Worm (Caenorhabditis elegans) whole organism, L4 larva: ENCODE data around the gene F56D2.8.

Experiments
- D1046.2 ChIP-seq: fragments of 200-800 bp; sonication (Bioruptor generic); IDR thresholded peaks from 2 replicates; pipeline ENCODE4 v1.3.6; 2022; ENCODE audit warnings: missing genetic modification characterization, missing compliant biosample characterization
- F10B5.3 ChIP-seq: sonication (generic microtip); optimal IDR thresholded peaks from 2 replicates; lab custom pipeline; 2016; ENCODE audit warnings: mild to moderate bottlenecking, missing genetic modification characterization, missing compliant biosample characterization
- F44E2.7 ChIP-seq: fragments of 200-800 bp; sonication (Bioruptor generic); IDR thresholded peaks from 2 replicates; pipeline ENCODE4 v2.1.2; 2022; ENCODE audit warnings: missing genetic modification characterization, missing compliant biosample characterization
- T26A8.4 ChIP-seq: fragments of 200-800 bp; sonication (Bioruptor generic); IDR thresholded peaks from 2 replicates; pipeline ENCODE4 v1.3.6; 2022; ENCODE audit warnings: missing genetic modification characterization, missing compliant biosample characterization
- Y48G9A.11 ChIP-seq: fragments of 200-800 bp; sonication (Bioruptor generic); IDR thresholded peaks from 2 replicates; pipeline ENCODE4 v1.3.6; 2022; ENCODE audit warnings: missing genetic modification reagents, missing genetic modification characterization, missing compliant biosample characterization
- Y5F2A.4 ChIP-seq: fragments of 200-800 bp; sonication (Bioruptor generic); optimal IDR thresholded peaks from 2 replicates; lab custom pipeline; 2018; ENCODE audit warnings: mild to moderate bottlenecking, missing genetic modification characterization, missing compliant biosample characterization
- Y75B8A.6 ChIP-seq: fragments of 200-800 bp; sonication (Bioruptor generic); IDR thresholded peaks from 2 replicates; pipeline ENCODE4 v1.3.6; 2022; ENCODE audit warnings: missing genetic modification reagents, missing genetic modification characterization, missing compliant biosample characterization
- ZK337.2 ChIP-seq: fragments of 200-800 bp; sonication (Bioruptor generic); IDR thresholded peaks from 2 replicates; pipeline ENCODE4 v1.3.6; 2022; ENCODE audit warnings: missing genetic modification reagents, missing genetic modification characterization, missing compliant biosample characterization
- ZK546.5 ChIP-seq, 2 experiments: sonication (generic microtip); optimal IDR thresholded peaks; 2 replicates each; lab custom pipeline; 2017; ENCODE audit warnings: missing biosample characterization in 2 of 2, missing genetic modification characterization in 2 of 2
- aha-1 ChIP-seq: fragments of 150-350 bp; peaks from one replicate; lab custom pipeline; 2014; ENCODE audit warnings: missing biosample characterization, missing genetic modification characterization
- ama-1 ChIP-seq: fragments of 150-350 bp; optimal IDR thresholded peaks from 2 replicates; lab custom pipeline; 2014; ENCODE audit warnings: inconsistent platforms, mixed read lengths
- ceh-28 ChIP-seq: fragments of 150-350 bp; optimal IDR thresholded peaks from 2 replicates; lab custom pipeline; 2014; ENCODE audit warnings: missing biosample characterization, missing genetic modification reagents, missing genetic modification characterization
- ceh-44 ChIP-seq: fragments of 200-800 bp; sonication (Bioruptor generic); IDR thresholded peaks from 2 replicates; pipeline ENCODE4 v1.3.6; 2022; ENCODE audit warnings: missing genetic modification reagents, missing genetic modification characterization, missing compliant biosample characterization
- ces-1 ChIP-seq: fragments of 150-350 bp; sonication (generic microtip); optimal IDR thresholded peaks from 4 replicates; lab custom pipeline; 2014; ENCODE audit warnings: missing biosample characterization, missing genetic modification reagents, missing genetic modification characterization
- cey-2 ChIP-seq: sonication (generic microtip); optimal IDR thresholded peaks from 3 replicates; lab custom pipeline; 2017; ENCODE audit warnings: missing genetic modification characterization, mild to moderate bottlenecking, missing compliant biosample characterization, antibody characterized with exemption, borderline replicate concordance; ENCODE audit not compliant: insufficient read depth
- daf-8 ChIP-seq: fragments of 200-800 bp; sonication (Bioruptor generic); IDR thresholded peaks from 2 replicates; pipeline ENCODE4 v1.3.6; 2022; ENCODE audit warnings: missing genetic modification characterization, missing compliant biosample characterization
- dmd-8 ChIP-seq: fragments of 200-800 bp; sonication (Bioruptor generic); IDR thresholded peaks from 2 replicates; pipeline ENCODE4 v1.3.6; 2022; ENCODE audit warnings: missing genetic modification characterization, missing compliant biosample characterization
- dpl-1 ChIP-seq: fragments of 150-350 bp; optimal IDR thresholded peaks from 2 replicates; lab custom pipeline; 2014; ENCODE audit warnings: missing biosample characterization, missing genetic modification reagents, missing genetic modification characterization
- dve-1 ChIP-seq: sonication (generic microtip); optimal IDR thresholded peaks from 2 replicates; lab custom pipeline; 2017; ENCODE audit warnings: antibody characterized with exemption, mild to moderate bottlenecking, missing genetic modification characterization, missing compliant biosample characterization; ENCODE audit not compliant: insufficient read depth
- fkh-10 ChIP-seq: fragments of 150-350 bp; optimal IDR thresholded peaks from 2 replicates; lab custom pipeline; 2014; ENCODE audit warnings: missing biosample characterization, missing genetic modification reagents, missing genetic modification characterization
- hlh-30 ChIP-seq: sonication (generic microtip); optimal IDR thresholded peaks from 2 replicates; lab custom pipeline; 2017; ENCODE audit warnings: antibody characterized with exemption, mild to moderate bottlenecking, missing genetic modification characterization, missing compliant biosample characterization; ENCODE audit not compliant: insufficient read depth
- jun-1 ChIP-seq: fragments of 150-350 bp; optimal IDR thresholded peaks from 2 replicates; lab custom pipeline; 2014; ENCODE audit warnings: missing biosample characterization, missing genetic modification reagents, missing genetic modification characterization
- lin-1 ChIP-seq: fragments of 200-800 bp; sonication (Bioruptor generic); IDR thresholded peaks from 2 replicates; pipeline ENCODE4 v1.3.6; 2022; ENCODE audit warnings: missing genetic modification reagents, missing genetic modification characterization, missing compliant biosample characterization
- lin-13 ChIP-seq: fragments of 150-350 bp; optimal IDR thresholded peaks from 2 replicates; lab custom pipeline; 2014; ENCODE audit warnings: missing biosample characterization, missing genetic modification reagents, missing genetic modification characterization
- lin-38 ChIP-seq: fragments of 200-800 bp; sonication (Bioruptor generic); IDR thresholded peaks from 2 replicates; pipeline ENCODE4 v1.3.6; 2022; ENCODE audit warnings: missing genetic modification reagents, missing genetic modification characterization, missing compliant biosample characterization
- lir-3 ChIP-seq: sonication (generic microtip); optimal IDR thresholded peaks from 2 replicates; lab custom pipeline; 2016; ENCODE audit warnings: mild to moderate bottlenecking, missing genetic modification characterization, missing compliant biosample characterization
- lsy-2 ChIP-seq, 2 experiments: fragments of 150-350 bp in 1 of 2; sonication (generic microtip) in 1 of 2; optimal IDR thresholded peaks; 2 replicates each; lab custom pipeline; 2014 to 2017; ENCODE audit warnings: missing biosample characterization in 2 of 2, missing genetic modification characterization in 2 of 2
- mdt-29 ChIP-seq: fragments of 200-800 bp; sonication (Bioruptor generic); IDR thresholded peaks from 2 replicates; pipeline ENCODE4 v1.3.6; 2022; ENCODE audit warnings: missing genetic modification reagents, missing genetic modification characterization, missing compliant biosample characterization
- mep-1 ChIP-seq: fragments of 150-350 bp; sonication (generic microtip); optimal IDR thresholded peaks from 3 replicates; lab custom pipeline; 2014; ENCODE audit warnings: missing biosample characterization, missing genetic modification characterization
- mes-2 ChIP-seq: sonication (generic microtip); optimal IDR thresholded peaks from 2 replicates; lab custom pipeline; 2016; ENCODE audit warnings: missing genotype, mild to moderate bottlenecking, missing genetic modification characterization, missing compliant biosample characterization; ENCODE audit not compliant: poor library complexity, severe bottlenecking
- mxl-3 ChIP-seq: fragments of 200-800 bp; sonication (Bioruptor generic); optimal IDR thresholded peaks from 2 replicates; lab custom pipeline; 2018; ENCODE audit warnings: mild to moderate bottlenecking, missing genetic modification characterization, missing compliant biosample characterization
- nhr-10 ChIP-seq: fragments of 150-350 bp; optimal IDR thresholded peaks from 2 replicates; lab custom pipeline; 2014; ENCODE audit warnings: missing biosample characterization, missing genetic modification characterization
- nhr-11 ChIP-seq: fragments of 150-350 bp; optimal IDR thresholded peaks from 2 replicates; lab custom pipeline; 2014; ENCODE audit warnings: missing biosample characterization, missing genetic modification characterization
- nhr-111 ChIP-seq: fragments of 200-800 bp; sonication (Bioruptor generic); optimal IDR thresholded peaks from 2 replicates; lab custom pipeline; 2018; ENCODE audit warnings: mild to moderate bottlenecking, missing genetic modification characterization, missing compliant biosample characterization
- nhr-237 ChIP-seq: sonication (generic microtip); optimal IDR thresholded peaks from 2 replicates; lab custom pipeline; 2017; ENCODE audit warnings: missing biosample characterization, missing genetic modification characterization
- nhr-28 ChIP-seq: fragments of 150-350 bp; optimal IDR thresholded peaks from 2 replicates; lab custom pipeline; 2014; ENCODE audit warnings: missing biosample characterization, missing genetic modification characterization
- nhr-41 ChIP-seq: fragments of 200-800 bp; sonication (Bioruptor generic); IDR thresholded peaks from 2 replicates; pipeline ENCODE4 v1.3.6; 2022; ENCODE audit warnings: missing genetic modification reagents, missing genetic modification characterization, missing compliant biosample characterization
- nhr-42 ChIP-seq: fragments of 200-800 bp; sonication (Bioruptor generic); IDR thresholded peaks from 2 replicates; pipeline ENCODE4 v1.3.6; 2022; ENCODE audit warnings: missing genetic modification characterization, missing compliant biosample characterization
- php-3 ChIP-seq: fragments of 200-800 bp; sonication (Bioruptor generic); IDR thresholded peaks from 2 replicates; pipeline ENCODE4 v1.3.6; 2022; ENCODE audit warnings: missing genetic modification reagents, missing genetic modification characterization, missing compliant biosample characterization
- rbr-2 ChIP-seq: sonication (generic microtip); optimal IDR thresholded peaks from 2 replicates; lab custom pipeline; 2016; ENCODE audit warnings: missing genotype, missing genetic modification characterization, missing compliant biosample characterization
- saeg-2 ChIP-seq: fragments of 200-800 bp; sonication (Bioruptor generic); IDR thresholded peaks from 2 replicates; pipeline ENCODE4 v1.3.6; 2022; ENCODE audit warnings: missing genetic modification reagents, missing genetic modification characterization, missing compliant biosample characterization
- spr-3 ChIP-seq: fragments of 200-800 bp; sonication (Bioruptor generic); optimal IDR thresholded peaks from 2 replicates; lab custom pipeline; 2018; ENCODE audit warnings: mild to moderate bottlenecking, missing genetic modification characterization, missing compliant biosample characterization
- tag-97 ChIP-seq: fragments of 200-800 bp; sonication (Bioruptor generic); IDR thresholded peaks from 2 replicates; pipeline ENCODE4 v1.3.6; 2022; ENCODE audit warnings: missing genetic modification characterization, missing compliant biosample characterization
- unc-130 ChIP-seq: sonication (generic microtip); optimal IDR thresholded peaks from 2 replicates; lab custom pipeline; 2016; ENCODE audit warnings: missing genetic modification reagents, missing genetic modification characterization, missing compliant biosample characterization
- unc-39 ChIP-seq: sonication (generic microtip); optimal IDR thresholded peaks from 2 replicates; lab custom pipeline; 2017; ENCODE audit warnings: missing biosample characterization, missing genetic modification characterization
- vab-7 ChIP-seq: fragments of 200-800 bp; sonication (Bioruptor generic); IDR thresholded peaks from 2 replicates; pipeline ENCODE4 v1.3.6; 2022; ENCODE audit warnings: missing genetic modification reagents, missing genetic modification characterization, missing compliant biosample characterization
- zfp-3 ChIP-seq: fragments of 200-800 bp; sonication (Bioruptor generic); conservative IDR thresholded peaks from 2 replicates; pipeline ENCODE4 v1.3.6; 2022; ENCODE audit warnings: missing genetic modification reagents, missing genetic modification characterization, missing compliant biosample characterization

The F56D2.8 gene

ce11 chrIII:5603439-5603986 is 20.8 kb upstream of the F56D2.8 start, which contains the start of gene madf-11 (continued):
- TF ChIP-seq jun-1 (tag; lab: Kevin White, UChicago): peak; percentile 1
- TF ChIP-seq F44E2.7 (GFP tag; lab: Robert Waterston, UW): no peak
- TF ChIP-seq nhr-10 (tag; lab: Kevin White, UChicago): no peak
- TF ChIP-seq lin-13 (GFP tag; lab: Kevin White, UChicago): peak; percentile 51
- TF ChIP-seq ZK337.2 (GFP tag; lab: Robert Waterston, UW): peak; percentile 22; the same call in 1 of the 2 replicates
- TF ChIP-seq ces-1: no peak
- 0 out of 2 replicates have a peak, but pooled peaks have one; percentile 26 for TF ChIP-seq vab-7 (GFP tag; lab: Robert Waterston, UW)
- TF ChIP-seq nhr-28: peak; percentile 77
- TF ChIP-seq lin-38 (GFP tag; lab: Robert Waterston, UW): peak; percentile 52
- TF ChIP-seq zfp-3 (GFP tag; lab: Robert Waterston, UW): no peak
- no peak for TF ChIP-seq ZK546.5 (tag; optimal IDR thresholded peaks at IDR 0.05; lab: Kevin White, UChicago)
- no peak for TF ChIP-seq F10B5.3 (tag; lab: Kevin White, UChicago)
- peak; percentile 76 for TF ChIP-seq mep-1 (tag; lab: Kevin White, UChicago)
- TF ChIP-seq ama-1: no peak
- no peak for TF ChIP-seq ceh-44 (GFP tag; lab: Robert Waterston, UW)
- no peak for TF ChIP-seq nhr-42 (GFP tag; lab: Robert Waterston, UW)
- no peak for TF ChIP-seq unc-39 (tag; lab: Kevin White, UChicago)
- TF ChIP-seq daf-8: no peak
- TF ChIP-seq unc-130: peak; percentile 7
- no peak for TF ChIP-seq dmd-8
- no peak for TF ChIP-seq spr-3
- TF ChIP-seq cey-2: no peak
- TF ChIP-seq dpl-1: peak; percentile 74
- peak; percentile 78 for TF ChIP-seq dve-1 (tag; lab: Kevin White, UChicago)

- TF ChIP-seq lin-38 (GFP tag; lab: Robert Waterston, UW) (peak; percentile 87), mes-2 (tag; lab: Kevin White, UChicago) (peak; percentile 92), php-3 (GFP tag; lab: Robert Waterston, UW) (peak; percentile 64; the same call in 1 of the 2 replicates), lir-3 (tag; lab: Kevin White, UChicago) (peak; percentile 73), aha-1 (peak; percentile 82), Y75B8A.6 (GFP tag; lab: Robert Waterston, UW) (0 out of 2 replicates have a peak, but pooled peaks have one; percentile 56), daf-8 (no peak), nhr-42 (GFP tag; lab: Robert Waterston, UW) (peak; percentile 88), vab-7 (GFP tag; lab: Robert Waterston, UW) (peak; percentile 87), F44E2.7 (GFP tag; lab: Robert Waterston, UW) (peak; percentile 93), Y5F2A.4 (GFP tag; lab: Kevin White, UChicago) (peak; percentile 89), nhr-28 (peak; percentile 59), lsy-2 (tag; optimal IDR thresholded peaks at IDR 0.05; lab: Kevin White, UChicago) (peak in 1 of 2 experiments; percentile 76), nhr-41 (GFP tag; lab: Robert Waterston, UW) (peak; percentile 73; the same call in 1 of the 2 replicates), ceh-28 (no peak), tag-97 (GFP tag; lab: Robert Waterston, UW) (no peak), hlh-30 (tag; lab: Kevin White, UChicago) (peak; percentile 37), nhr-11 (peak; percentile 37), rbr-2 (tag; lab: Kevin White, UChicago) (peak; percentile 76), lin-1 (peak; percentile 90), D1046.2 (GFP tag; lab: Robert Waterston, UW) (peak; percentile 82; the same call in 1 of the 2 replicates), T26A8.4 (GFP tag; lab: Robert Waterston, UW) (peak; percentile 90), zfp-3 (GFP tag; lab: Robert Waterston, UW) (0 out of 2 replicates have a peak, but pooled peaks have one; percentile 62), mdt-29 (GFP tag; lab: Robert Waterston, UW) (peak; percentile 75; the same call in 1 of the 2 replicates), cey-2 (no peak), fkh-10 (GFP tag; lab: Kevin White, UChicago) (no peak), nhr-111 (peak; percentile 83), mxl-3 (peak; percentile 79), saeg-2 (GFP tag; lab: Robert Waterston, UW) (peak; percentile 89), spr-3 (peak; percentile 54), dve-1 (tag; lab: Kevin White, UChicago) (peak; percentile 84), Y48G9A.11 (GFP tag; lab: Robert Waterston, UW) (peak; percentile 86), unc-39 (tag; lab: Kevin White, UChicago) (no peak), nhr-237 (tag; lab: Kevin White, UChicago) (no peak), dpl-1 (peak; percentile 54), ama-1 (no peak), nhr-10 (tag; lab: Kevin White, UChicago) (no peak)
Observed at ce11 chrIII:5601999-5602398, 19.3 kb upstream of the F56D2.8 start.
